Worm (Caenorhabditis elegans) whole organism, midembryonic: ENCODE measurements around the gene Y41E3.22.

Source experiments
- T22C8.4 ChIP-seq: fragments of 200-800 bp; sonication (Bioruptor generic); IDR thresholded peaks from 2 replicates; pipeline ENCODE4 v1.3.6; 2022; ENCODE audit warnings: missing genetic modification characterization, missing compliant biosample characterization
- cog-1 ChIP-seq: sonication (generic microtip); optimal IDR thresholded peaks from 2 replicates; lab custom pipeline; 2016; ENCODE audit warnings: missing genetic modification characterization, missing compliant biosample characterization
- flt-1 ChIP-seq: fragments of 200-800 bp; sonication (Bioruptor generic); IDR thresholded peaks from 2 replicates; pipeline ENCODE4 v1.3.6; 2022; ENCODE audit warnings: missing genetic modification characterization, missing compliant biosample characterization
- klf-2 ChIP-seq: fragments of 200-800 bp; sonication (Bioruptor generic); conservative IDR thresholded peaks from 2 replicates; pipeline ENCODE4 v1.3.6; 2022; ENCODE audit warnings: missing genetic modification reagents, missing genetic modification characterization, missing compliant biosample characterization
- med-1 ChIP-seq: sonication (generic microtip); optimal IDR thresholded peaks from 2 replicates; lab custom pipeline; 2017; ENCODE audit warnings: missing genetic modification characterization, mild to moderate bottlenecking, missing compliant biosample characterization, antibody characterized with exemption, missing genetic modification reagents; ENCODE audit not compliant: insufficient read depth
- ref-1 ChIP-seq: fragments of 200-800 bp; sonication (Bioruptor generic); conservative IDR thresholded peaks from 2 replicates; pipeline ENCODE4 v1.3.6; 2022; ENCODE audit warnings: missing genetic modification reagents, missing genetic modification characterization, missing compliant biosample characterization
- tab-1 ChIP-seq: fragments of 200-800 bp; sonication (Bioruptor generic); IDR thresholded peaks from 2 replicates; pipeline ENCODE4 v1.3.6; 2022; ENCODE audit warnings: missing genetic modification characterization, missing compliant biosample characterization
- ztf-23 ChIP-seq: fragments of 200-800 bp; sonication (Bioruptor generic); IDR thresholded peaks from 2 replicates; pipeline ENCODE4 v1.3.6; 2022; ENCODE audit warnings: missing genetic modification reagents, missing genetic modification characterization, missing compliant biosample characterization
- ztf-29 ChIP-seq: fragments of 200-800 bp; sonication (Bioruptor generic); IDR thresholded peaks from 2 replicates; pipeline ENCODE4 v1.3.6; 2022; ENCODE audit warnings: missing genetic modification reagents, missing genetic modification characterization, missing compliant biosample characterization

The Y41E3.22 gene

DNA sequence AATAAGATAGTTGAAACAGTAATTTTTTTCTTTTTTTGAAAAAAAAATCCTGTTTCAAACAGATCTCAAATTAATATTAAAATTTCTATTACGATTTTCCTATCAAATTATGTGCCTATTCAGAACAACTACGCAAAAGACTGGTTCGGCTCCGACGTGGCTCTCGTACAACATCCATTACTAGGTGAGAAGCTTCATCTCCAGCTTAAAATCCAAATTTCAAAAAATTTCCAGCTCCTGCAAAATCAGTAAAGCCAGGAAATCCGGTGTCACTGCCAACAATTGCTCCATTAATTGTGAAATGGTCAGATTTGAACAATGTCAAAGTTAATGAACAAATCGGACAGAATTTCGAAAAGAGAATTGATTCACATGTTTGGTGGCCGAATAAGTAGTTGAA lies 3.3 kb downstream of the Y41E3.22 start:
- no peak for TF ChIP-seq flt-1 (GFP tag; lab: Robert Waterston, UW)
- TF ChIP-seq med-1 (GFP tag; lab: Kevin White, UChicago): no peak
- no peak for TF ChIP-seq ztf-29
- TF ChIP-seq tab-1: no peak
- TF ChIP-seq T22C8.4 (GFP tag; lab: Robert Waterston, UW): no peak
- TF ChIP-seq ztf-23: no peak
- no peak for TF ChIP-seq ref-1
- no peak for TF ChIP-seq cog-1 (tag; lab: Kevin White, UChicago)
- TF ChIP-seq klf-2 (GFP tag; lab: Robert Waterston, UW): no peak

DNA sequence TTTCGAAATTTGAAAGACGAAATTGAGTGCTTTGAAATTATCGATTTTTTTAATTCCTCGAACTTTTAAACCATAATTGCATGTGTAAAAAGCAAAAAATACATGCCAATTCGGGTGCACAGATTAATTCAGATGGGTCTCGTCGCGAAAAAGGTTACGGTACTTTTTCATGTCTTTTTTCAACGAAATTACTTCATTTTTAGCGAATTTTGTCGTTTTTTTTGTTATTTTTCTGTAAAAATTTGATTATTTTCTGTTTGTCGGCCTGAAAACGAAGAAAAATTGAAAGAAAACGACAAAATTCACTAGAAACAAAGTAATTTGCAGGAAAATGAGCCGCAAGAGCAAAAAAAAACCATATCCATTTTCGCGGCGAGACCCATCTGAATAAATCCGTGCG lies 4.3 kb downstream of the Y41E3.22 start:
- TF ChIP-seq flt-1 (GFP tag; lab: Robert Waterston, UW): no peak
- TF ChIP-seq klf-2 (GFP tag; lab: Robert Waterston, UW): no peak
- no peak for TF ChIP-seq ztf-29
- TF ChIP-seq ztf-23: no peak

DNA sequence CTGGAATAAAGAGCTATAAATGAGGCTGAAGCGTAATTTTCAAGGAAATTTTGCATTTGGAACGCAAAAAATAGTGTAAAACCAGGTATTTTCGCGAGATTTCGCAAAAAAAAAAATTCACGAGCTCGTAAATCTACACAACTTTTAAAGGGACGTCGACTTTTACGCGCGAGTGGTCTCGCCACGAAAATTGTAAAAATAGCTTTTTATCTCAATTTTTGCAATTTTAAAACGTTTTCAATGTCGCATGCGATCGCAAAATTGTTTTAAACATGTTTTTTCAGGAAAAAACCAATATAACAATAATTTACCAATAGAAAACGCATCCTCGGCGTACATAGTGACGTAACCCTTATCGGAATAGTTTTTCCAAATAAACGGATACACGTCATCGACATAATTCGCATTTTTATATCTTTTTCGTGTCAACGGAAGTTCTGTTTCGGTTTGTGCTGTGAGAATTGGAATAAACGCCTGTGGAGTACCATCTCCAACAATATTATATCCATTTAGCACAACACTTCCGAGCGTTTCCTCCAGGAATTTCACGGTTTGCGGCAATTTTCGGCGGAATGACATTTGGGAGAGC lies 6.3 kb downstream of the Y41E3.22 start:
- TF ChIP-seq ref-1 (no peak), med-1 (GFP tag; lab: Kevin White, UChicago) (no peak), ztf-29 (no peak), tab-1 (no peak), flt-1 (GFP tag; lab: Robert Waterston, UW) (no peak), ztf-23 (no peak), T22C8.4 (GFP tag; lab: Robert Waterston, UW) (no peak), cog-1 (tag; lab: Kevin White, UChicago) (no peak), klf-2 (GFP tag; lab: Robert Waterston, UW) (no peak)

DNA sequence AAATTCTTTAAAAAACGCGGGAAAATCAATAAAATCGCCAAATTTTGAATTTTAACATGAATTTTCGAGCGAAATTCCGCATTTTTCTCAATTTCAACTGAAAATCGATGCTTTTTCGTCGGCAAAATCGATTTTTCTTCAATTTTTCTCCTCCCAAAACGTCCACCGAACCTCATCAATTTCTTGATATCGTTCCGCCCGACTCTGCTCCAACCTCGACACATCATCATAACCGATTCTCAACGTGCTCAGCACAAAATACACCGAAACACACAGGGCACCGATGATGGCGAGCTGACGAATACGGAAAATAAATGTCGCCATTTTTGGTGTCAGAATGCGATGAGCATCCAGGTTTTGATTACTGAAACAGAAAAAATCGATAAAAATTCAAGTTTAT lies 8.0 kb downstream of the Y41E3.22 start, which contains the start of gene Y41E3.1:
TSS of gene Y41E3.1 (minus strand) at position 324 of the 400 bp plus-strand sequence.
- TF ChIP-seq ztf-29: no peak
- no peak for TF ChIP-seq klf-2 (GFP tag; lab: Robert Waterston, UW)
- TF ChIP-seq cog-1 (tag; lab: Kevin White, UChicago): no peak
- TF ChIP-seq ref-1: no peak
- TF ChIP-seq flt-1 (GFP tag; lab: Robert Waterston, UW): no peak
- TF ChIP-seq ztf-23: no peak
- no peak for TF ChIP-seq T22C8.4 (GFP tag; lab: Robert Waterston, UW)
- no peak for TF ChIP-seq tab-1
- no peak for TF ChIP-seq med-1 (GFP tag; lab: Kevin White, UChicago)

ce11 chrIV:14959375-14959774 lies 8.9 kb downstream of the Y41E3.22 start:
- TF ChIP-seq ztf-29 (no peak), ref-1 (no peak), tab-1 (no peak)

- TF ChIP-seq med-1 (GFP tag; lab: Kevin White, UChicago): no peak
- TF ChIP-seq T22C8.4 (GFP tag; lab: Robert Waterston, UW): no peak
Observed at ce11 chrIV:14960061-14960460, 9.6 kb downstream of the Y41E3.22 start.

DNA sequence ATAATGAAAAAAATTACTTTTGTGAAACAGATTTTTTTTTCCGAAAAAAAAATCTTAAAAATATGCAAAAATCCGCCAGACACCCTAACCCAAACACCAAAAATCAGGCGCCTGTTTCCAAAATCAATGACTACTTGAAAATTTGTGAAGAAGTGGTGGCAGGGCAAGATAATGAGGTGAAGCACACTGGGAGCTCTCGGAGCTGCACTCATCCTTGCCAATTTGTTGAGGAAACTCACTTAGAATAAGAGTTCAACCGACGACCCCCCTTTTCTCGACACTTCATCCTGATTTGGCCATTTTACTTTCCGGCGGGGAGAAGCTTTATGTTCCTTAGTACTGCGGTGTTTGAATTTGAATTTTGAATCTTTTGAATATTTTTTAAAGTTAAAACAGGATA lies 27.7 kb downstream of the Y41E3.22 start:
- TF ChIP-seq flt-1 (GFP tag; lab: Robert Waterston, UW) (no peak), klf-2 (GFP tag; lab: Robert Waterston, UW) (no peak), med-1 (GFP tag; lab: Kevin White, UChicago) (no peak), cog-1 (tag; lab: Kevin White, UChicago) (no peak), ztf-23 (no peak), tab-1 (no peak), T22C8.4 (GFP tag; lab: Robert Waterston, UW) (no peak), ztf-29 (no peak), ref-1 (no peak)

- TF ChIP-seq T22C8.4 (GFP tag; lab: Robert Waterston, UW) (no peak), tab-1 (no peak), klf-2 (GFP tag; lab: Robert Waterston, UW) (no peak), cog-1 (tag; lab: Kevin White, UChicago) (no peak), med-1 (GFP tag; lab: Kevin White, UChicago) (no peak), ztf-29 (no peak), flt-1 (GFP tag; lab: Robert Waterston, UW) (no peak), ref-1 (no peak), ztf-23 (no peak)
Observed at ce11 chrIV:14981311-14981710, 30.8 kb downstream of the Y41E3.22 start, which contains the start of gene atln-2. Gene atln-2, plus strand, starts transcription at chrIV:14981611.

DNA sequence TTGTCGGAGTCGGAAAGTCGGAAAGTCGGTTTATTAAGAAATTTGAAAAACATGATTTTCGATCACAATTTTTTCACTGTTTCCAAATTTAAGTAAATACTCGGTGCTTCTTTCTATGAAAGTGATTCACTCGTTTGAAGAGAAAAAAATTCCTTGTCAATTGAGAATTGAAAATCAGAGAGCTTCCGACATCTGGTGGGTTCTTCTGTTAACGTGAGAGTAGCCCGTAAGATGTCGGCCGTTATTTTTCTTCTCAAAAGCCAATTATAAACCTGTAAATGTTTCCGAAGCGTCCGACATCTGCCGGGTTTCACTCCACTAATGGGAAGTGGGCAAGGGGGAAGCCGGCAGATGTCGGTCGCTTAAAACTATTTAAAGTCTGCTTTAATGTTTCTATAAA lies 34.5 kb downstream of the Y41E3.22 start:
- TF ChIP-seq T22C8.4 (GFP tag; lab: Robert Waterston, UW) (no peak), ztf-29 (no peak), flt-1 (GFP tag; lab: Robert Waterston, UW) (no peak), tab-1 (no peak), klf-2 (GFP tag; lab: Robert Waterston, UW) (no peak), ztf-23 (no peak), cog-1 (tag; lab: Kevin White, UChicago) (no peak), ref-1 (no peak), med-1 (GFP tag; lab: Kevin White, UChicago) (no peak)

DNA sequence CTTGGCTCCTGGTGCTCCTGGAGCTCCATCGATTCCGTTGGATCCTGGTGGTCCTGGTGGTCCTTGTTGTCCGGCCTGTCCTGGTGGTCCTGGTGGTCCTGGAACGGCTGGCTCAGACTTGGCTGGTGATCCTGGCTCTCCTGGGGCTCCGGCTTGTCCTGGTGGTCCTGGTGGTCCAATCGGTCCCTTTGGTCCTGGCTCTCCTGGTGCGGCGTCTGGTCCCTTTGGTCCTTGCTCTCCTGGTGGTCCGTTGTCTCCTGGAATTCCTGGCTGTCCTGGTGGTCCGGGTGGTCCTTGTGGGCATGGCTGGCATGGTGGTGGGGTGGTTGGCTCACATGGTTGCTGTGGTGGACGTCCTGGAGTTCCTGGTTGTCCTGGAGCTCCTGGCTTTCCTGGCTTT lies 35.3 kb downstream of the Y41E3.22 start:
- TF ChIP-seq ztf-29: no peak
- no peak for TF ChIP-seq T22C8.4 (GFP tag; lab: Robert Waterston, UW)
- no peak for TF ChIP-seq klf-2 (GFP tag; lab: Robert Waterston, UW)
- TF ChIP-seq med-1 (GFP tag; lab: Kevin White, UChicago): no peak
- no peak for TF ChIP-seq ref-1
- TF ChIP-seq tab-1: no peak
- no peak for TF ChIP-seq cog-1 (tag; lab: Kevin White, UChicago)
- TF ChIP-seq ztf-23: no peak
- TF ChIP-seq flt-1 (GFP tag; lab: Robert Waterston, UW): no peak
